Worm (Caenorhabditis elegans): Measurements from ENCODE around the gene C16C8.7.
"Not testable (repeated sequence)": the region's sequence is repeated elsewhere in the genome, so short reads cannot be mapped to it uniquely, and the experiment has no call there.

Gene C16C8.7

ce11 chrII:3464580-3464979, 4.6 kb upstream of the C16C8.7 start, which contains the start of gene C16C8.10:
Gene C16C8.10 (minus strand): TSS chrII:3464680.
- not testable (repeated sequence) for TF ChIP-seq zip-5, ceh-24, ceh-30 (tag; optimal IDR thresholded peaks at IDR 0.05)

ce11 chrII:3463097-3463496, 3.1 kb upstream of the C16C8.7 start, which contains the start of gene C16C8.9:
Gene C16C8.9 (minus strand): TSS chrII:3463197.
- TF ChIP-seq hlh-8 (tag; optimal IDR thresholded peaks at IDR 0.05) (no peak), T23F11.4 (GFP tag; optimal IDR thresholded peaks at IDR 0.05) (no peak), tbx-2 (tag; optimal IDR thresholded peaks at IDR 0.05) (no peak), F13H6.1 (tag; optimal IDR thresholded peaks at IDR 0.05) (no peak), madf-2 (tag; optimal IDR thresholded peaks at IDR 0.05) (no peak), ttx-3 (tag; optimal IDR thresholded peaks at IDR 0.05) (no peak), unc-86 (tag; optimal IDR thresholded peaks at IDR 0.05) (no peak), hlh-6 (tag; optimal IDR thresholded peaks at IDR 0.05) (no peak), ceh-31 (tag; optimal IDR thresholded peaks at IDR 0.05) (no peak), lim-6 (tag; optimal IDR thresholded peaks at IDR 0.05) (no peak), sox-2 (GFP tag; IDR thresholded peaks at IDR 0.05) (no peak)

- TF ChIP-seq unc-42 (tag; optimal IDR thresholded peaks at IDR 0.05) = no peak
Observed at ce11 chrII:3461586-3461985, 1.6 kb upstream of the C16C8.7 start, which contains the start of gene C16C8.8. Gene C16C8.8 (minus strand): TSS chrII:3461686.

- TF ChIP-seq dve-1 (tag; optimal IDR thresholded peaks at IDR 0.05) (peak; percentile 79), madf-2 (tag; optimal IDR thresholded peaks at IDR 0.05) (no peak)
Observed at ce11 chrII:3459199-3459598, 749 bp downstream of the C16C8.7 start.

- TF ChIP-seq unc-86 (tag; optimal IDR thresholded peaks at IDR 0.05) (no peak), ahr-1 (tag; optimal IDR thresholded peaks at IDR 0.05) (no peak), eyg-1 (tag; optimal IDR thresholded peaks at IDR 0.05) (no peak), sdc-2 (tag; optimal IDR thresholded peaks at IDR 0.05) (no peak), ceh-19 (GFP tag; optimal IDR thresholded peaks at IDR 0.05) (no peak)
Observed at ce11 chrII:3458209-3458608, 1.7 kb downstream of the C16C8.7 start, which contains the start of the genes C16C8.26 and C16C8.19. Gene C16C8.26 (minus strand): TSS chrII:3458309. Gene C16C8.19 (plus strand): TSS chrII:3458487.

- no peak for TF ChIP-seq dmd-4 (tag; optimal IDR thresholded peaks at IDR 0.05; ENCODE audit: borderline replicate concordance)
- no peak for TF ChIP-seq fkh-6 (tag; optimal IDR thresholded peaks at IDR 0.05)
- TF ChIP-seq pha-2 (tag; optimal IDR thresholded peaks at IDR 0.05) = no peak
- no peak for TF ChIP-seq ceh-31 (tag; optimal IDR thresholded peaks at IDR 0.05)
- TF ChIP-seq pqm-1 (tag; optimal IDR thresholded peaks at IDR 0.05) = no peak
- TF ChIP-seq fax-1 (tag; optimal IDR thresholded peaks at IDR 0.05) = no peak
- TF ChIP-seq che-1 (tag; optimal IDR thresholded peaks at IDR 0.05) = no peak
- TF ChIP-seq madf-2 (tag; optimal IDR thresholded peaks at IDR 0.05) = no peak
- no peak for TF ChIP-seq lin-11 (tag; optimal IDR thresholded peaks at IDR 0.05)
- no peak for TF ChIP-seq zip-5 (tag; optimal IDR thresholded peaks at IDR 0.05)
- TF ChIP-seq unc-86 (tag; optimal IDR thresholded peaks at IDR 0.05) = no peak
Observed at ce11 chrII:3453521-3453920, 6.4 kb downstream of the C16C8.7 start, which contains the start of gene C16C8.11. Gene C16C8.11 (plus strand): TSS chrII:3453708.

ce11 chrII:3452421-3452820, 7.5 kb downstream of the C16C8.7 start, which contains the start of gene C16C8.12:
Gene C16C8.12 (plus strand): TSS chrII:3452721.
- TF ChIP-seq ceh-22 (tag; optimal IDR thresholded peaks at IDR 0.05) = no peak
- no peak for TF ChIP-seq lin-11 (tag; optimal IDR thresholded peaks at IDR 0.05)
- TF ChIP-seq Y22D7AL.16 (tag; optimal IDR thresholded peaks at IDR 0.05) = no peak
- TF ChIP-seq pat-9 (tag; optimal IDR thresholded peaks at IDR 0.05) = no peak
- no peak for TF ChIP-seq hlh-13 (GFP tag; optimal IDR thresholded peaks at IDR 0.05)
- no peak for TF ChIP-seq ztf-16 (tag; optimal IDR thresholded peaks at IDR 0.05)
- no peak for TF ChIP-seq ceh-19 (GFP tag; optimal IDR thresholded peaks at IDR 0.05)
- no peak for TF ChIP-seq pros-1 (tag; optimal IDR thresholded peaks at IDR 0.05)

Data from whole organism, late embryonic.